Worm (Caenorhabditis elegans) whole organism, midembryonic: Measurements from ENCODE around the gene his-41.
A peak's percentile ranks its signal among the peaks of the same experiment; 100 is the strongest.

Experiments
- T22C8.4 ChIP-seq: fragments of 200-800 bp; sonication (Bioruptor generic); IDR thresholded peaks from 2 replicates; pipeline ENCODE4 v1.3.6; 2022; ENCODE audit warnings: missing genetic modification characterization, missing compliant biosample characterization
- cog-1 ChIP-seq: sonication (generic microtip); optimal IDR thresholded peaks from 2 replicates; lab custom pipeline; 2016; ENCODE audit warnings: missing genetic modification characterization, missing compliant biosample characterization
- flt-1 ChIP-seq: fragments of 200-800 bp; sonication (Bioruptor generic); IDR thresholded peaks from 2 replicates; pipeline ENCODE4 v1.3.6; 2022; ENCODE audit warnings: missing genetic modification characterization, missing compliant biosample characterization
- klf-2 ChIP-seq: fragments of 200-800 bp; sonication (Bioruptor generic); conservative IDR thresholded peaks from 2 replicates; pipeline ENCODE4 v1.3.6; 2022; ENCODE audit warnings: missing genetic modification reagents, missing genetic modification characterization, missing compliant biosample characterization
- med-1 ChIP-seq: sonication (generic microtip); optimal IDR thresholded peaks from 2 replicates; lab custom pipeline; 2017; ENCODE audit warnings: missing genetic modification characterization, mild to moderate bottlenecking, missing compliant biosample characterization, antibody characterized with exemption, missing genetic modification reagents; ENCODE audit not compliant: insufficient read depth
- ref-1 ChIP-seq: fragments of 200-800 bp; sonication (Bioruptor generic); conservative IDR thresholded peaks from 2 replicates; pipeline ENCODE4 v1.3.6; 2022; ENCODE audit warnings: missing genetic modification reagents, missing genetic modification characterization, missing compliant biosample characterization
- tab-1 ChIP-seq: fragments of 200-800 bp; sonication (Bioruptor generic); IDR thresholded peaks from 2 replicates; pipeline ENCODE4 v1.3.6; 2022; ENCODE audit warnings: missing genetic modification characterization, missing compliant biosample characterization
- ztf-23 ChIP-seq: fragments of 200-800 bp; sonication (Bioruptor generic); IDR thresholded peaks from 2 replicates; pipeline ENCODE4 v1.3.6; 2022; ENCODE audit warnings: missing genetic modification reagents, missing genetic modification characterization, missing compliant biosample characterization
- ztf-29 ChIP-seq: fragments of 200-800 bp; sonication (Bioruptor generic); IDR thresholded peaks from 2 replicates; pipeline ENCODE4 v1.3.6; 2022; ENCODE audit warnings: missing genetic modification reagents, missing genetic modification characterization, missing compliant biosample characterization

Gene his-41

ce11 chrV:9536505-9536904, 8.8 kb upstream of the his-41 start, which contains the start of gene C50F4.4:
TSS of gene C50F4.4 (plus strand) at chrV:9536771.
- TF ChIP-seq ztf-29 (GFP tag; lab: Robert Waterston, UW): no peak
- TF ChIP-seq tab-1: no peak
- TF ChIP-seq ztf-23: 0 out of 2 replicates have a peak, but pooled peaks have one; percentile 15
- TF ChIP-seq cog-1 (tag; lab: Kevin White, UChicago): no peak
- no peak for TF ChIP-seq med-1 (GFP tag; lab: Kevin White, UChicago)

DNA sequence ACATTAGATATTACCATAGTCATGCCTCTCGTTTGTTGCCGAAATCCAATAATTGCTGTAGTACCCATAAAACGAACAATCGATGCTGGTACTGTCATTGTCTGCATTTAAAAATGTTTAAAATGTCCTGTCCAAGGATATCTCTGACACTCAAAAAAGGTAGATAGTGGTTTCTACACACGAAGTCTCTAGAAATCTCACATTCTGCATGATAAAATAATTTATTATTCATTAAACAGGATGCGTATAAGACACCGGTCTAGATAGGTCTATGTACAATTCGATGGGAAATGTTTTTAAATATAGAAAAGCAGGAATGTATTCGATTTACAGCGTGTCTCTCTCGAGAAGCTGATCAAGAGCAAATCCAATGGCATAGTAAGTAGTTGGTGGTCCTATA, 5.7 kb upstream of the his-41 start, which contains the start of gene C50F4.12:
C50F4.12 (minus strand) TSS at position 101 of the 400 bp plus-strand sequence.
- TF ChIP-seq ztf-29 (GFP tag; lab: Robert Waterston, UW): no peak
- TF ChIP-seq ztf-23: no peak
- TF ChIP-seq ref-1: no peak
- no peak for TF ChIP-seq flt-1 (GFP tag; lab: Robert Waterston, UW)
- no peak for TF ChIP-seq cog-1 (tag; lab: Kevin White, UChicago)
- TF ChIP-seq klf-2 (GFP tag; lab: Robert Waterston, UW): no peak
- no peak for TF ChIP-seq T22C8.4
- no peak for TF ChIP-seq med-1 (GFP tag; lab: Kevin White, UChicago)

DNA sequence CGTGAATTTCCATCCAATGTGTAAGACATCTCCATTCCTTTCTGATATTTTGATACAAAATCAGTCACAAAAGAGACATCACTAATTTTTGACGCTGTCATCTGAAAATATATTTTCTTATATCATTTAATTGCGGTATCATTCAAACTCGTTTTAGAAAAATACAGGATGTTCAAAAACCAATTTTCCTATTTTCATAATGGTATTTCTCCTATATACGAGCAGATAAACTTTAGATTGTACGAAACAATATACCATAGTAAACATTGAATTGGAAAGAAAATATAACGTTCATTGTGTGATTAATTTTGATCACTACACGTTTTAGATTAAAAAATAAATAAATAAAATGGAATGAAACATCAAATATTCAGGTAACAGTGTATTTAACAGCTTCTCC, 3.8 kb upstream of the his-41 start, which contains the start of gene C50F4.16:
C50F4.16 (minus strand) TSS at position 101 of the 400 bp plus-strand sequence.
- no peak for TF ChIP-seq ztf-29 (GFP tag; lab: Robert Waterston, UW)
- TF ChIP-seq cog-1 (tag; lab: Kevin White, UChicago): no peak
- TF ChIP-seq med-1 (GFP tag; lab: Kevin White, UChicago): no peak
- TF ChIP-seq ztf-23: no peak
- no peak for TF ChIP-seq ref-1
- TF ChIP-seq tab-1: no peak
- no peak for TF ChIP-seq T22C8.4
- TF ChIP-seq flt-1 (GFP tag; lab: Robert Waterston, UW): no peak
- TF ChIP-seq klf-2 (GFP tag; lab: Robert Waterston, UW): no peak

DNA sequence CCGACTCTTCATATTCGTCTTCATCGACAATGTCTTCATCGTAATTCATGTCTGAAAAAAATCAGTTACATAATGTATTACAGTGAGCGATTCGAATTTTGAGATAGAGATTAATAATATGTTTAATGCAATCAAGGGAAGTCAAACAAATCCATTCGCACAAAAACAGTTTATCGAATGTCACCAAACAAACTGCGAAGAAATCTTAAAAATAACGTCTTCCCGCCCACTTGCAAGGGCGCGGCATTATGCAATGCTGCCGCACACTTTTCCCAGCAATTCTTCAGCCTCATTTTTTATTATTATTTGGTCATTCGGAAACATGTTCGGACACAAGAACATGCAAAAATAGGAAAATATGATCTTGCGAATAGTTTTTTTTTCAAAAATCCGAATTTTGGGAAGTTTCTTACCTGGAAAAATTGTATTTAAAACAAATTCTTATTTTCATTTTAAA, 1.1 kb upstream of the his-41 start, which contains the start of gene mdf-1:
mdf-1 (minus strand) TSS at position 51 of the 457 bp plus-strand sequence.
- no peak for TF ChIP-seq tab-1
- 0 out of 2 replicates have a peak, but pooled peaks have one; percentile 33 for TF ChIP-seq ref-1
- no peak for TF ChIP-seq cog-1 (tag; lab: Kevin White, UChicago)
- TF ChIP-seq ztf-23: peak; percentile 67; the same call in 1 of the 2 replicates
- TF ChIP-seq klf-2 (GFP tag; lab: Robert Waterston, UW): 0 out of 2 replicates have a peak, but pooled peaks have one; percentile 35
- TF ChIP-seq ztf-29 (GFP tag; lab: Robert Waterston, UW): no peak
- TF ChIP-seq T22C8.4: no peak
- TF ChIP-seq med-1 (GFP tag; lab: Kevin White, UChicago): peak; percentile 28
- 0 out of 2 replicates have a peak, but pooled peaks have one; percentile 52 for TF ChIP-seq flt-1 (GFP tag; lab: Robert Waterston, UW)

ce11 chrV:9546042-9546581, 776 bp downstream of the his-41 start, which contains the start of gene C50F4.6:
TSS of gene C50F4.6 (plus strand) at chrV:9546092.
- TF ChIP-seq klf-2 (GFP tag; lab: Robert Waterston, UW) (no peak), cog-1 (tag; lab: Kevin White, UChicago) (no peak), ztf-29 (GFP tag; lab: Robert Waterston, UW) (no peak), tab-1 (no peak), T22C8.4 (no peak), flt-1 (GFP tag; lab: Robert Waterston, UW) (no peak), ztf-23 (no peak), ref-1 (no peak), med-1 (GFP tag; lab: Kevin White, UChicago) (no peak)

DNA sequence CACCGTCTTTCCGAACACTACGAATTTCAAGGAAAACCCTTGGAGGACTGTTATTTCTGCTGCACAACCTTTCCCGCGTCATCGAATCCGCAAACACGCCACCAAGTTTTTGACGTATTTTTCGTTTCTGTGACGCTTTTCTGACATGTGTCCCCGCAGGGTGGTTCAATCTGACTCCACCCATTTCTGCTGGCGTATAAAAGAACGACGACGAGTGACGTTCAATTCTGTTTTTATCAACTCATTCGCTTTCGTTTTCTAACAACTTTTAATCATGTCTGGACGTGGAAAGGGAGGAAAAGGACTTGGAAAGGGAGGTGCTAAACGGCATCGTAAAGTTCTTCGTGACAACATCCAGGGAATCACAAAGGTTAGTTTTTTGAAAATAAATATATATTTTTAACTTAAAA, 1.5 kb downstream of the his-41 start, which contains the start of gene his-37:
his-37 (plus strand) TSS at position 246 of the 410 bp plus-strand sequence.
- TF ChIP-seq ztf-29 (GFP tag; lab: Robert Waterston, UW): no peak; the same call in 1 of the 2 replicates
- TF ChIP-seq ref-1: no peak
- no peak for TF ChIP-seq T22C8.4
- TF ChIP-seq flt-1 (GFP tag; lab: Robert Waterston, UW): peak; percentile 81
- TF ChIP-seq cog-1 (tag; lab: Kevin White, UChicago): peak; percentile 93
- no peak for TF ChIP-seq med-1 (GFP tag; lab: Kevin White, UChicago)
- peak; percentile 83 for TF ChIP-seq ztf-23
- peak; percentile 50; the same call in 1 of the 2 replicates for TF ChIP-seq tab-1
- no peak for TF ChIP-seq klf-2 (GFP tag; lab: Robert Waterston, UW)

DNA sequence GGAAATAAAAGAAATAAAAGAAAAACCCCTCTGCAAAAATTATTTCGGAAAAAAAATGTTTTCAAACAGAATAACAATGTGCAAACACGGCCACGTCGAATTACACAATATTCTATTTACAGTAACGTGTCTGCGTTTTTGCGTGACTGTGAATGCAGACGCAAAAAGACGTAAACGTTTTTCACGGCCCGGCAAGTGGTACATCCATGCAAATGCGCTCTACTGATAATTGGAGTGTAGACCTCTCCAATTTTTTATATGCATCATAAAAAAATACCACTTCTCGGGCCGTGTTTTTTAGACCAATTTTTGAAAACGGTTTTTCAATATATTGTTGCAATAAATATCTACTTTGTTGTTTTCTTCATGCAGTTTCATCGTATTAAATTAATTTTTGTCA, 4.1 kb downstream of the his-41 start, which contains the start of gene nstp-10:
nstp-10 (minus strand) TSS at position 378 of the 400 bp plus-strand sequence.
- TF ChIP-seq med-1 (GFP tag; lab: Kevin White, UChicago) (no peak), ztf-23 (no peak), klf-2 (GFP tag; lab: Robert Waterston, UW) (no peak), ztf-29 (GFP tag; lab: Robert Waterston, UW) (no peak), T22C8.4 (no peak), cog-1 (tag; lab: Kevin White, UChicago) (peak; percentile 23)

ce11 chrV:9550313-9550712, 5.0 kb downstream of the his-41 start, which contains the start of gene ehbp-1:
TSS of gene ehbp-1 (plus strand) at chrV:9550644.
- no peak for TF ChIP-seq tab-1

ce11 chrV:9556668-9557067, 11.3 kb downstream of the his-41 start:
- TF ChIP-seq klf-2 (GFP tag; lab: Robert Waterston, UW) (no peak), T22C8.4 (no peak), tab-1 (no peak), flt-1 (GFP tag; lab: Robert Waterston, UW) (no peak)

ce11 chrV:9561624-9562179, 16.4 kb downstream of the his-41 start, which contains the start of gene rgef-1:
TSS of gene rgef-1 (minus strand) at chrV:9561674.
- TF ChIP-seq cog-1 (tag; lab: Kevin White, UChicago) (no peak), ztf-23 (peak; percentile 34; the same call in 1 of the 2 replicates)
